Worm (Caenorhabditis elegans): ENCODE measurements around the gene srlf-12.

DNA sequence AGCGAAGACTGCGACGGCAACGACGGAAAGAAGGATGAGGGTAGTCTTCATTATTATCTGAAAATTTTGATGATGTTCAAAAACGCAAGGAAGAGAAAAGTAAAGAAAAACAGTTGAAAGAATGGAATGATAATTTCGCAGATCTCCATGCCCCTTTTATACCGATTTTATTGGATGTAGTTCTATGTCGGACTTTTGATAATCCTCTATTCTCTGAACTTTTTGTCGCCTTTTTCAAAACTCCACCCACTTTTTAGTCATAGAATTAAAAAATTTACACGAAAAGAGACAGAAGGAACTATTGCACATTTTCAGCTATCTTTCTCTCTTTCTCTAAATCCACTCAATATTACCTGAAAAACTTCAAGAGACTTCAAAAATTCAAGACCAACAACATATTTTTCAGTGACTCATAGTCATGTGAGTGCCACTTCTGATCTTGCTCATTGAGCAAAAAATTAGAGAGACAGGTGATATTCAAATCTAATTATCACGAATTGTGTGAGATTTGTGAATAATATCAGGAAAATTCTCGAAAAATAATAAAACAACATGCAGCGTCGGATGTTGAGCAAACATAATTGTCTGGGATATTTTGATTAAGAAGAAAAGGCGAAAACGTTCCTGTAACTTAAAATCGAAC, 2.0 kb downstream of the srlf-12 start, which contains the start of gene F13E9.15:
- TF ChIP-seq him-1 (tag; optimal IDR thresholded peaks at IDR 0.05) (no peak), W03F9.2 (tag; optimal IDR thresholded peaks at IDR 0.05) (no peak), dao-5 (tag; optimal IDR thresholded peaks at IDR 0.05) (no peak)

All from whole organism, L4/young adult.